Worm (Caenorhabditis elegans) whole organism, late embryonic: ENCODE data around the gene cyp-35A4.

Experiments used
- C08G9.2 ChIP-seq: sonication (generic microtip); optimal IDR thresholded peaks from 2 replicates; lab custom pipeline; 2016; ENCODE audit warnings: mild to moderate bottlenecking, missing genetic modification characterization, moderate library complexity, missing compliant biosample characterization
- C38D4.7 ChIP-seq: fragments of 200-800 bp; sonication (Bioruptor generic); optimal IDR thresholded peaks from 2 replicates; lab custom pipeline; 2018; ENCODE audit warnings: mild to moderate bottlenecking, missing genetic modification characterization, moderate library complexity, missing compliant biosample characterization
- F13H6.1 ChIP-seq: sonication (generic microtip); optimal IDR thresholded peaks from 2 replicates; lab custom pipeline; 2016; ENCODE audit warnings: missing genetic modification characterization, missing compliant biosample characterization
- K02D7.2 ChIP-seq: sonication (generic microtip); optimal IDR thresholded peaks from 2 replicates; lab custom pipeline; 2017; ENCODE audit warnings: mild to moderate bottlenecking, missing genetic modification characterization, missing compliant biosample characterization
- ama-1 ChIP-seq: fragments of 150-350 bp; optimal IDR thresholded peaks from 2 replicates; lab custom pipeline; 2014
- ceh-18 ChIP-seq: sonication (generic microtip); optimal IDR thresholded peaks from 2 replicates; lab custom pipeline; 2016; ENCODE audit warnings: missing genetic modification characterization, missing compliant biosample characterization
- ceh-2 ChIP-seq: sonication (generic microtip); optimal IDR thresholded peaks from 2 replicates; lab custom pipeline; 2016; ENCODE audit warnings: missing genotype, missing genetic modification characterization, missing compliant biosample characterization
- ceh-22 ChIP-seq: sonication (generic microtip); optimal IDR thresholded peaks from 2 replicates; lab custom pipeline; 2017; ENCODE audit warnings: missing biosample characterization, missing genetic modification characterization
- ceh-31 ChIP-seq: sonication (generic microtip); optimal IDR thresholded peaks from 2 replicates; lab custom pipeline; 2016; ENCODE audit warnings: missing genetic modification characterization, missing compliant biosample characterization
- ceh-34 ChIP-seq: sonication (generic microtip); optimal IDR thresholded peaks from 2 replicates; lab custom pipeline; 2016; ENCODE audit warnings: mild to moderate bottlenecking, missing genetic modification characterization, missing compliant biosample characterization
- ceh-48 ChIP-seq: sonication (generic microtip); optimal IDR thresholded peaks from 2 replicates; lab custom pipeline; 2016; ENCODE audit warnings: missing genetic modification characterization, inconsistent platforms, missing compliant biosample characterization
- ceh-6 ChIP-seq: fragments of 200-800 bp; sonication (Bioruptor generic); optimal IDR thresholded peaks from 2 replicates; lab custom pipeline; 2018; ENCODE audit warnings: mild to moderate bottlenecking, missing genetic modification characterization, missing compliant biosample characterization
- che-1 ChIP-seq: sonication (generic microtip); optimal IDR thresholded peaks from 2 replicates; lab custom pipeline; 2016; ENCODE audit warnings: mild to moderate bottlenecking, missing genetic modification characterization, missing compliant biosample characterization
- dmd-4 ChIP-seq: sonication (generic microtip); optimal IDR thresholded peaks from 2 replicates; lab custom pipeline; 2016; ENCODE audit warnings: borderline replicate concordance, missing genetic modification characterization, missing compliant biosample characterization
- dve-1 ChIP-seq: sonication (generic microtip); optimal IDR thresholded peaks from 2 replicates; lab custom pipeline; 2017; ENCODE audit warnings: antibody characterized with exemption, mild to moderate bottlenecking, missing genetic modification characterization, missing compliant biosample characterization
- elt-2 ChIP-seq: sonication (generic microtip); optimal IDR thresholded peaks from 2 replicates; lab custom pipeline; 2016; ENCODE audit warnings: missing genetic modification reagents, missing genetic modification characterization, missing compliant biosample characterization
- ets-4 ChIP-seq: sonication (generic microtip); optimal IDR thresholded peaks from 2 replicates; lab custom pipeline; 2016; ENCODE audit warnings: missing genetic modification characterization, missing compliant biosample characterization
- fax-1 ChIP-seq: sonication (generic microtip); optimal IDR thresholded peaks from 2 replicates; lab custom pipeline; 2016; ENCODE audit warnings: missing genotype, missing genetic modification characterization, missing compliant biosample characterization
- gmeb-2 ChIP-seq: sonication (generic microtip); optimal IDR thresholded peaks from 2 replicates; lab custom pipeline; 2016; ENCODE audit warnings: missing genetic modification characterization, inconsistent platforms, missing compliant biosample characterization
- hlh-13 ChIP-seq: fragments of 200-800 bp; sonication (Bioruptor generic); optimal IDR thresholded peaks from 2 replicates; lab custom pipeline; 2018; ENCODE audit warnings: mild to moderate bottlenecking, missing genetic modification characterization, missing compliant biosample characterization
- hlh-30 ChIP-seq: sonication (generic microtip); optimal IDR thresholded peaks from 2 replicates; lab custom pipeline; 2017; ENCODE audit warnings: antibody characterized with exemption, missing genetic modification characterization, missing compliant biosample characterization; ENCODE audit not compliant: insufficient read depth
- hlh-6 ChIP-seq: sonication (generic microtip); optimal IDR thresholded peaks from 2 replicates; lab custom pipeline; 2016; ENCODE audit warnings: missing genotype, missing genetic modification characterization, missing compliant biosample characterization
- hlh-8 ChIP-seq: sonication (generic microtip); optimal IDR thresholded peaks from 2 replicates; lab custom pipeline; 2016; ENCODE audit warnings: missing genotype, missing genetic modification characterization, missing compliant biosample characterization
- lim-6 ChIP-seq: sonication (generic microtip); optimal IDR thresholded peaks from 2 replicates; lab custom pipeline; 2016; ENCODE audit warnings: missing genetic modification characterization, missing compliant biosample characterization
- madf-2 ChIP-seq: sonication (generic microtip); optimal IDR thresholded peaks from 2 replicates; lab custom pipeline; 2017; ENCODE audit warnings: missing genetic modification characterization, missing compliant biosample characterization
- nfya-1 ChIP-seq: sonication (generic microtip); optimal IDR thresholded peaks from 2 replicates; lab custom pipeline; 2017; ENCODE audit warnings: missing genetic modification characterization, mild to moderate bottlenecking, missing compliant biosample characterization, antibody characterized with exemption, moderate library complexity
- odd-2 ChIP-seq: sonication (generic microtip); optimal IDR thresholded peaks from 2 replicates; lab custom pipeline; 2017; ENCODE audit warnings: antibody characterized with exemption, mild to moderate bottlenecking, missing genetic modification characterization, missing compliant biosample characterization
- pag-3 ChIP-seq: sonication (generic microtip); optimal IDR thresholded peaks from 2 replicates; lab custom pipeline; 2016; ENCODE audit warnings: missing compliant biosample characterization, missing genetic modification characterization, borderline replicate concordance
- pat-9 ChIP-seq: fragments of 200-800 bp; sonication (Bioruptor generic); optimal IDR thresholded peaks from 2 replicates; lab custom pipeline; 2018; ENCODE audit warnings: mild to moderate bottlenecking, missing genetic modification characterization, moderate library complexity, missing compliant biosample characterization
- pax-1 ChIP-seq: fragments of 150-350 bp; optimal IDR thresholded peaks from 2 replicates; lab custom pipeline; 2014; ENCODE audit warnings: missing biosample characterization, missing genetic modification characterization
- pha-2 ChIP-seq: sonication (generic microtip); optimal IDR thresholded peaks from 2 replicates; lab custom pipeline; 2017; ENCODE audit warnings: mild to moderate bottlenecking, missing genetic modification characterization, missing compliant biosample characterization
- pha-4 ChIP-seq: fragments of 150-350 bp; optimal IDR thresholded peaks from 2 replicates; lab custom pipeline; 2018; ENCODE audit warnings: missing biosample characterization, missing genetic modification reagents, missing genetic modification characterization
- ref-2 ChIP-seq: sonication (generic microtip); optimal IDR thresholded peaks from 2 replicates; lab custom pipeline; 2016; ENCODE audit warnings: missing genetic modification characterization, missing compliant biosample characterization
- sdc-2 ChIP-seq: sonication (generic microtip); optimal IDR thresholded peaks from 2 replicates; lab custom pipeline; 2016; ENCODE audit warnings: missing genotype, missing genetic modification characterization, missing compliant biosample characterization
- sox-4 ChIP-seq: sonication (generic microtip); optimal IDR thresholded peaks from 2 replicates; lab custom pipeline; 2017; ENCODE audit warnings: mild to moderate bottlenecking, missing genetic modification characterization, inconsistent platforms, missing compliant biosample characterization
- syd-9 ChIP-seq: sonication (generic microtip); optimal IDR thresholded peaks from 2 replicates; lab custom pipeline; 2016; ENCODE audit warnings: mild to moderate bottlenecking, missing genetic modification characterization, moderate library complexity, missing compliant biosample characterization
- tbx-7 ChIP-seq: sonication (generic microtip); optimal IDR thresholded peaks from 2 replicates; lab custom pipeline; 2016; ENCODE audit warnings: missing genotype, missing genetic modification characterization, missing compliant biosample characterization
- unc-42 ChIP-seq: sonication (generic microtip); optimal IDR thresholded peaks from 2 replicates; lab custom pipeline; 2016; ENCODE audit warnings: missing genotype, missing genetic modification characterization, missing compliant biosample characterization
- unc-55 ChIP-seq: sonication (generic microtip); optimal IDR thresholded peaks from 2 replicates; lab custom pipeline; 2017; ENCODE audit warnings: missing biosample characterization, missing genetic modification reagents, missing genetic modification characterization
- ztf-16 ChIP-seq: sonication (generic microtip); optimal IDR thresholded peaks from 2 replicates; lab custom pipeline; 2017; ENCODE audit warnings: missing genetic modification characterization, missing compliant biosample characterization

cyp-35A4 gene

ce11 chrV:4022309-4022708, 9.1 kb upstream of the cyp-35A4 start, which contains the start of gene cyp-35A3:
Gene cyp-35A3, plus strand, starts transcription at chrV:4022609.
- TF ChIP-seq che-1 (tag; lab: Kevin White, UChicago), result no peak
- no peak for TF ChIP-seq ama-1 (lab: Kevin White, UChicago)
- TF ChIP-seq ztf-16, result no peak
- TF ChIP-seq unc-55 (GFP tag; lab: Kevin White, UChicago), result no peak
- no peak for TF ChIP-seq ceh-34 (tag; lab: Kevin White, UChicago)

- TF ChIP-seq pax-1, result no peak
- no peak for TF ChIP-seq ztf-16
- TF ChIP-seq C08G9.2 (tag; lab: Kevin White, UChicago), result no peak
- no peak for TF ChIP-seq sdc-2 (tag; lab: Kevin White, UChicago)
- TF ChIP-seq syd-9 (tag; lab: Kevin White, UChicago), result no peak
- TF ChIP-seq F13H6.1 (tag; lab: Kevin White, UChicago), result no peak
- TF ChIP-seq pha-4, result no peak
- no peak for TF ChIP-seq lim-6 (tag; lab: Kevin White, UChicago)
- no peak for TF ChIP-seq K02D7.2 (tag; lab: Kevin White, UChicago)
- no peak for TF ChIP-seq dmd-4 (tag; lab: Kevin White, UChicago)
- TF ChIP-seq hlh-13 (GFP tag; lab: Kevin White, UChicago), result no peak
- TF ChIP-seq ceh-18, result no peak
- TF ChIP-seq madf-2 (tag; lab: Kevin White, UChicago), result no peak
- TF ChIP-seq gmeb-2, result no peak
- TF ChIP-seq elt-2 (tag; lab: Kevin White, UChicago), result no peak
- no peak for TF ChIP-seq unc-55 (GFP tag; lab: Kevin White, UChicago)
- TF ChIP-seq hlh-6 (tag; lab: Kevin White, UChicago), result no peak
These were observed 6.6 kb upstream of the cyp-35A4 start, which contains the start of gene K09D9.1 for ce11 chrV:4024777-4025176. Gene K09D9.1, plus strand, starts transcription at chrV:4025047.

- no peak for TF ChIP-seq dve-1
- no peak for TF ChIP-seq F13H6.1 (tag; lab: Kevin White, UChicago)
- no peak for TF ChIP-seq hlh-6 (tag; lab: Kevin White, UChicago)
- no peak for TF ChIP-seq fax-1 (tag; lab: Kevin White, UChicago)
- peak; percentile 60 for TF ChIP-seq ref-2 (tag; lab: Kevin White, UChicago)
- no peak for TF ChIP-seq ets-4
- TF ChIP-seq unc-42 (tag; lab: Kevin White, UChicago), result peak; percentile 3
- TF ChIP-seq nfya-1, result peak; percentile 49
- no peak for TF ChIP-seq sox-4 (tag; lab: Kevin White, UChicago)
- TF ChIP-seq unc-55 (GFP tag; lab: Kevin White, UChicago), result no peak
- no peak for TF ChIP-seq ceh-22
- no peak for TF ChIP-seq K02D7.2 (tag; lab: Kevin White, UChicago)
- peak; percentile 31 for TF ChIP-seq ceh-31 (tag; lab: Kevin White, UChicago)
These were observed 1.8 kb upstream of the cyp-35A4 start for ce11 chrV:4029627-4030026.

ce11 chrV:4034303-4034702, 2.9 kb downstream of the cyp-35A4 start, which contains the start of gene C49G7.7:
Gene C49G7.7, plus strand, starts transcription at chrV:4034476.
- no peak for TF ChIP-seq dmd-4 (tag; lab: Kevin White, UChicago)
- TF ChIP-seq pat-9 (tag; lab: Kevin White, UChicago), result no peak
- no peak for TF ChIP-seq hlh-30
- no peak for TF ChIP-seq C38D4.7 (GFP tag; lab: Kevin White, UChicago)
- no peak for TF ChIP-seq pag-3
- TF ChIP-seq ceh-48 (tag; lab: Kevin White, UChicago), result no peak
- TF ChIP-seq hlh-8 (tag; lab: Kevin White, UChicago), result no peak
- no peak for TF ChIP-seq pha-4
- TF ChIP-seq gmeb-2, result no peak
- TF ChIP-seq ceh-6 (GFP tag; lab: Kevin White, UChicago), result no peak
- TF ChIP-seq unc-55 (GFP tag; lab: Kevin White, UChicago), result no peak
- no peak for TF ChIP-seq madf-2 (tag; lab: Kevin White, UChicago)
- TF ChIP-seq pax-1, result no peak
- TF ChIP-seq ceh-31 (tag; lab: Kevin White, UChicago), result no peak
- no peak for TF ChIP-seq tbx-7
- TF ChIP-seq ceh-2 (tag; lab: Kevin White, UChicago), result no peak
- TF ChIP-seq odd-2 (tag; lab: Kevin White, UChicago), result no peak
- no peak for TF ChIP-seq pha-2
- TF ChIP-seq lim-6 (tag; lab: Kevin White, UChicago), result no peak
- TF ChIP-seq, all 69 proteins: peak for 0
